ENCODE assay signal across 4 fruit fly cellular contexts in genomic region chr3L:21908860-21909259, dm6.
A peak's percentile ranks its signal among the peaks of the same experiment; 100 is the strongest.
TF ChIP-seq lines count a peak whose summit lies in the region.

No protein-coding gene starts in this region.

- no peak for TF ChIP-seq CTCF in whole organism, embryonic (GFP tag; optimal IDR thresholded peaks at IDR 0.05; lab: Kevin White, UChicago)

TF ChIP-seq in whole organism, adult, 20 proteins besides CTCF, POLR2A, EP300 and RAD21:
- TF ChIP-seq CG12768 (GFP tag; optimal IDR thresholded peaks at IDR 0.05; lab: Kevin White, UChicago) (no peak), Hr96 (GFP tag; optimal IDR thresholded peaks at IDR 0.05; lab: Kevin White, UChicago) (no peak), CG5204 (GFP tag; optimal IDR thresholded peaks at IDR 0.05; lab: Kevin White, UChicago) (no peak), bab1 (GFP tag; optimal IDR thresholded peaks at IDR 0.05; lab: Kevin White, UChicago) (no peak), cnc (optimal IDR thresholded peaks at IDR 0.05; lab: Kevin White, UChicago) (no peak), Clk (GFP tag; optimal IDR thresholded peaks at IDR 0.05; lab: Kevin White, UChicago) (no peak), CG11617 (GFP tag; optimal IDR thresholded peaks at IDR 0.05; lab: Kevin White, UChicago) (no peak), pad (GFP tag; optimal IDR thresholded peaks at IDR 0.05; lab: Kevin White, UChicago) (no peak), CG33017 (tag; optimal IDR thresholded peaks at IDR 0.05; lab: Kevin White, UChicago) (no peak), tj (GFP tag; optimal IDR thresholded peaks at IDR 0.05; lab: Kevin White, UChicago) (no peak), ovo (GFP tag; optimal IDR thresholded peaks at IDR 0.05; lab: Kevin White, UChicago) (no peak), CG7101 (tag; optimal IDR thresholded peaks at IDR 0.05; lab: Kevin White, UChicago) (no peak), Mnt (GFP tag; optimal IDR thresholded peaks at IDR 0.05; lab: Kevin White, UChicago) (no peak), Crg-1 (GFP tag; optimal IDR thresholded peaks at IDR 0.05; lab: Kevin White, UChicago) (peak; percentile 37), CG14711 (tag; optimal IDR thresholded peaks at IDR 0.05; lab: Kevin White, UChicago) (no peak), CG7045 (GFP tag; optimal IDR thresholded peaks at IDR 0.05; lab: Kevin White, UChicago) (peak; percentile 52), cic (GFP tag; optimal IDR thresholded peaks at IDR 0.05; lab: Kevin White, UChicago) (peak; percentile 11), kay (GFP tag; lab: Kevin White, UChicago; ENCODE audit: borderline replicate concordance) (no peak), toe (GFP tag; optimal IDR thresholded peaks at IDR 0.05; lab: Kevin White, UChicago) (no peak), CG1620 (GFP tag; optimal IDR thresholded peaks at IDR 0.05; lab: Kevin White, UChicago) (no peak)

TF ChIP-seq in whole organism, embryonic, 481 proteins besides CTCF, POLR2A, EP300 and RAD21:
- TF ChIP-seq gce (GFP tag; IDR thresholded peaks at IDR 0.05; lab: Robert Waterston, UW) (no peak), dmrt11E (tag; optimal IDR thresholded peaks at IDR 0.05; lab: Kevin White, UChicago) (no peak), ab (GFP tag; optimal IDR thresholded peaks at IDR 0.05; lab: Kevin White, UChicago) (no peak), CG11398 (GFP tag; optimal IDR thresholded peaks at IDR 0.05; lab: Kevin White, UChicago) (no peak), gro (GFP tag; optimal IDR thresholded peaks at IDR 0.05; lab: Kevin White, UChicago) (no peak), Camta (GFP tag; optimal IDR thresholded peaks at IDR 0.05; lab: Kevin White, UChicago) (no peak), Ravus (GFP tag; IDR thresholded peaks at IDR 0.05; lab: Robert Waterston, UW) (no peak), HLH3B (GFP tag; IDR thresholded peaks at IDR 0.05; lab: Robert Waterston, UW) (0 out of 2 replicates have a peak, but pooled peaks have one; percentile 18), Ada2b (GFP tag; IDR thresholded peaks at IDR 0.05; lab: Robert Waterston, UW) (no peak), Mrtf (GFP tag; IDR thresholded peaks at IDR 0.05; lab: Robert Waterston, UW) (no peak), H15 (GFP tag; IDR thresholded peaks at IDR 0.05; lab: Robert Waterston, UW) (0 out of 3 replicates have a peak, but pooled peaks have one; percentile 5), sens (GFP tag; lab: Kevin White, UChicago) (peak; percentile 65), grau (tag; optimal IDR thresholded peaks at IDR 0.05; lab: Kevin White, UChicago) (no peak), Doc3 (GFP tag; IDR thresholded peaks at IDR 0.05; lab: Robert Waterston, UW; ENCODE audit: partially characterized antibody) (no peak)

TF ChIP-seq in whole organism, prepupa, 60 proteins besides CTCF, POLR2A, EP300 and RAD21:
- no peak for TF ChIP-seq CG3032 (tag; optimal IDR thresholded peaks at IDR 0.05; lab: Kevin White, UChicago)
- TF ChIP-seq svp (GFP tag; lab: Kevin White, UChicago): peak; percentile 19
- TF ChIP-seq CG7368 (GFP tag; optimal IDR thresholded peaks at IDR 0.05; lab: Kevin White, UChicago): no peak
- peak; percentile 16 for TF ChIP-seq Eip78C (GFP tag; lab: Kevin White, UChicago)

TF ChIP-seq in whole organism, pupa, 21 proteins besides CTCF, POLR2A, EP300 and RAD21:
- TF ChIP-seq CG34367 (tag; optimal IDR thresholded peaks at IDR 0.05; lab: Kevin White, UChicago) (no peak), CG4496 (GFP tag; IDR thresholded peaks at IDR 0.05; lab: Robert Waterston, UW) (0 out of 3 replicates have a peak, but pooled peaks have one; percentile 22)
